Worm (Caenorhabditis elegans): ENCODE measurements around the gene ncx-2.

ce11 chrV:5314104-5314503 lies 10.6 kb downstream of the ncx-2 start, which contains the start of gene C10G8.2:
- TF ChIP-seq nhr-6 (tag; optimal IDR thresholded peaks at IDR 0.05) (no peak), Y48G9A.11 (GFP tag; IDR thresholded peaks at IDR 0.05) (no peak), F10B5.3 (tag; optimal IDR thresholded peaks at IDR 0.05) (no peak)
